Worm (Caenorhabditis elegans): ENCODE measurements around the gene R10E4.3.

The R10E4.3 gene

DNA sequence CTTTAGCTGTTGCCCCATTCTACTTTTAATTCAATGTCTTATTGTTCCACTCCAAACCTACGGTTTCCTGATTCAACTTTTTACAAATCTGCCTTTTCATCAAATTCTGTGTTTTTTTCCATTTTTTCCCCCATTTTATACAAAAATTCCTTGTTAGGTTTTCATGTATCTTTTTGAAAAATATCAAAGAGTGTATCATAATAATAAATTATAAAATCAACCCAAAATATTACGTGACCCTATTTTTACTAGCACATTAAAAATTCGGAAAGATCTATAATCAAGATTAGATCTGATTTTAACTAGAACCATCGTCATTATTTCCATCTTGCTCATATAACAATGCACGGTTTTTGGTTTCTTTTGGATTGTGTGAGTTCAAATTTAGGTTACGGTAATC is 32.8 kb upstream of the R10E4.3 start, which contains the start of gene H38K22.6:
TSS of gene H38K22.6 (plus strand) at position 301 of the 400 bp plus-strand sequence.
- TF ChIP-seq ceh-13 (GFP tag; optimal IDR thresholded peaks at IDR 0.05) (no peak), ets-7 (tag; optimal IDR thresholded peaks at IDR 0.05) (no peak), B0310.2 (tag; optimal IDR thresholded peaks at IDR 0.05) (no peak), tbx-11 (GFP tag; IDR thresholded peaks at IDR 0.05) (no peak), hmg-4 (GFP tag; optimal IDR thresholded peaks at IDR 0.05) (no peak), pes-1 (GFP tag; IDR thresholded peaks at IDR 0.05) (no peak), sea-1 (GFP tag; conservative IDR thresholded peaks at IDR 0.05) (no peak), scrt-1 (GFP tag; IDR thresholded peaks at IDR 0.05) (no peak), hmbx-1 (tag; optimal IDR thresholded peaks at IDR 0.05) (no peak), aly-1 (tag; optimal IDR thresholded peaks at IDR 0.05) (no peak), flt-1 (GFP tag; IDR thresholded peaks at IDR 0.05) (no peak)

- TF ChIP-seq pes-1 (GFP tag; IDR thresholded peaks at IDR 0.05) (no peak), ceh-36 (tag; optimal IDR thresholded peaks at IDR 0.05) (no peak), hmbx-1 (tag; optimal IDR thresholded peaks at IDR 0.05) (no peak), flt-1 (GFP tag; IDR thresholded peaks at IDR 0.05) (no peak), tbx-11 (GFP tag; IDR thresholded peaks at IDR 0.05) (no peak), hmg-4 (GFP tag; optimal IDR thresholded peaks at IDR 0.05) (no peak), ama-1 (optimal IDR thresholded peaks at IDR 0.05) (no peak)
Measured at ce11 chrIII:4317065-4317752, 29.9 kb upstream of the R10E4.3 start, which contains the start of gene tag-131. Gene tag-131 (plus strand): TSS chrIII:4317702.

ce11 chrIII:4314502-4314901 is 27.2 kb upstream of the R10E4.3 start:
- no peak for TF ChIP-seq pes-1 (GFP tag; IDR thresholded peaks at IDR 0.05)
- no peak for TF ChIP-seq aly-1 (tag; optimal IDR thresholded peaks at IDR 0.05)
- no peak for TF ChIP-seq F13C5.2 (tag; optimal IDR thresholded peaks at IDR 0.05)
- TF ChIP-seq B0310.2 (tag; optimal IDR thresholded peaks at IDR 0.05), result no peak

ce11 chrIII:4313061-4313962 is 26.0 kb upstream of the R10E4.3 start, which contains the start of the genes evl-14 and dcn-1:
Gene evl-14 (minus strand): TSS chrIII:4313128.
Gene dcn-1 (plus strand): TSS chrIII:4313912.
- TF ChIP-seq F13C5.2 (tag; optimal IDR thresholded peaks at IDR 0.05), result no peak
- no peak for TF ChIP-seq hnd-1 (tag; optimal IDR thresholded peaks at IDR 0.05)
- TF ChIP-seq B0310.2 (tag; optimal IDR thresholded peaks at IDR 0.05), result no peak
- no peak for TF ChIP-seq aly-1 (tag; optimal IDR thresholded peaks at IDR 0.05)
- no peak for TF ChIP-seq flt-1 (GFP tag; IDR thresholded peaks at IDR 0.05)
- TF ChIP-seq tbx-11 (GFP tag; IDR thresholded peaks at IDR 0.05), result no peak
- no peak for TF ChIP-seq scrt-1 (GFP tag; IDR thresholded peaks at IDR 0.05)
- TF ChIP-seq ets-7 (tag; optimal IDR thresholded peaks at IDR 0.05), result no peak
- TF ChIP-seq pes-1 (GFP tag; IDR thresholded peaks at IDR 0.05), result no peak
- no peak for TF ChIP-seq sea-1 (GFP tag; conservative IDR thresholded peaks at IDR 0.05)
- no peak for TF ChIP-seq tbx-37 (GFP tag; conservative IDR thresholded peaks at IDR 0.05)

- TF ChIP-seq B0310.2 (tag; optimal IDR thresholded peaks at IDR 0.05), result no peak
- no peak for TF ChIP-seq hmg-4 (GFP tag; optimal IDR thresholded peaks at IDR 0.05)
- TF ChIP-seq ceh-36 (tag; optimal IDR thresholded peaks at IDR 0.05), result no peak
- TF ChIP-seq sea-1 (GFP tag; conservative IDR thresholded peaks at IDR 0.05), result no peak
Measured at ce11 chrIII:4309303-4309702, 22.0 kb upstream of the R10E4.3 start.

- no peak for TF ChIP-seq hmg-4 (GFP tag; optimal IDR thresholded peaks at IDR 0.05)
- TF ChIP-seq tbx-11 (GFP tag; IDR thresholded peaks at IDR 0.05), result no peak
- no peak for TF ChIP-seq aly-1 (tag; optimal IDR thresholded peaks at IDR 0.05)
- TF ChIP-seq tbx-37 (GFP tag; conservative IDR thresholded peaks at IDR 0.05), result no peak
- no peak for TF ChIP-seq ets-7 (tag; optimal IDR thresholded peaks at IDR 0.05)
- TF ChIP-seq sea-1 (GFP tag; conservative IDR thresholded peaks at IDR 0.05), result no peak
- no peak for TF ChIP-seq ceh-13 (GFP tag; optimal IDR thresholded peaks at IDR 0.05)
- TF ChIP-seq hmbx-1 (tag; optimal IDR thresholded peaks at IDR 0.05), result no peak
- TF ChIP-seq ceh-36 (tag; optimal IDR thresholded peaks at IDR 0.05), result no peak
- no peak for TF ChIP-seq pes-1 (GFP tag; IDR thresholded peaks at IDR 0.05)
- TF ChIP-seq scrt-1 (GFP tag; IDR thresholded peaks at IDR 0.05), result no peak
Measured at ce11 chrIII:4302780-4303179, 15.5 kb upstream of the R10E4.3 start.

- TF ChIP-seq sea-1 (GFP tag; conservative IDR thresholded peaks at IDR 0.05) (no peak), ets-7 (tag; optimal IDR thresholded peaks at IDR 0.05) (no peak), B0310.2 (tag; optimal IDR thresholded peaks at IDR 0.05) (no peak), hnd-1 (tag; optimal IDR thresholded peaks at IDR 0.05) (no peak)
Measured at ce11 chrIII:4302293-4302692, 15.0 kb upstream of the R10E4.3 start, which contains the start of gene R10E4.9. Gene R10E4.9 (minus strand): TSS chrIII:4302393.

ce11 chrIII:4300989-4301498 is 13.8 kb upstream of the R10E4.3 start, which contains the start of gene R10E4.11:
Gene R10E4.11 (minus strand): TSS chrIII:4301039.
- no peak for TF ChIP-seq B0310.2 (tag; optimal IDR thresholded peaks at IDR 0.05)
- no peak for TF ChIP-seq scrt-1 (GFP tag; IDR thresholded peaks at IDR 0.05)
- no peak for TF ChIP-seq hmg-4 (GFP tag; optimal IDR thresholded peaks at IDR 0.05)
- no peak for TF ChIP-seq aly-1 (tag; optimal IDR thresholded peaks at IDR 0.05)

Data from whole organism, early embryonic.